Fruit fly (Drosophila melanogaster): ENCODE measurements around the gene CG34174.

The CG34174 gene

DNA sequence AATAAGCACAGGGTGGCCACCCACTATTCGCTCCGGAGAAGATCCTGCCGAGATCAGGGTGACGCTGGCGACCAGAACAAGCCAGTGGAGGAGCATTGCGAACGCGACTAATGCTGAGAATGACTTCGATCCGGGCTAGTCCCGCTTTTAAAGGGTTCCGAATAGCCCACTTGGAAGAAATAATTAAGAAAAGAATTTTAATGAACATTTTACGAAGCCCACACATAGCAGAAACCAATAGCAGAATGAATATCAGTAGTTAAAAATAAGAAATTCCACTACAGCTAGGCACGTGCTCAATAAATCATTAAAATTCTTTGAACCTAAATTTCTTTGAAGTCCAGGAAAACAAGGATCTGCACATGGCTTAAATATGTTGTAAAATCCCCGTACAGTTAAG, 37.1 kb downstream of the CG34174 start, which contains the start of gene Ser12:
TSS of gene Ser12 (minus strand) at position 101 of the 400 bp plus-strand sequence.
- TF ChIP-seq CG11696 (GFP tag; IDR thresholded peaks at IDR 0.05): no peak
- no peak for TF ChIP-seq CG11560 (tag; IDR thresholded peaks at IDR 0.05)
- no peak for TF ChIP-seq CG13624 (GFP tag; optimal IDR thresholded peaks at IDR 0.05)
- no peak for TF ChIP-seq Xrp1 (GFP tag; IDR thresholded peaks at IDR 0.05)
- no peak for TF ChIP-seq bcd (GFP tag; optimal IDR thresholded peaks at IDR 0.05)

DNA sequence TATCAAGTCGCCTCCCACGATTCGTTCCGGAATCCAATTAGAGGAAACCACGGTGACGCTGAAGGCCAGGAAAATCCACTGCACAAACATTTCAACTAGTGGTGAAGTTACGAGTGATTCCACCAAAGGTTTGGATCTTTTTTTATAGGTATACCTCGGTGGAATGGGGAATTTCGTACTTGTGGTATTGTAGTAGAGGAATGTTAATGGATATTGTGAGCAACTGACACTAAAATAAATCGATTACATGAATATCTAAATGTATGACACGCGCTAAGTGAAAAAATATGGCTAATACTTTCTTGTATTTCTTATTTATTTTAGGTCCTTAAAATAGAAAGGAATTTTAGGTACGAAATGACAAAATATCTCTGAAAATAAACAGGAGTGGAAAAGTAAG, 38.2 kb downstream of the CG34174 start, which contains the start of gene CG17239:
TSS of gene CG17239 (minus strand) at position 101 of the 400 bp plus-strand sequence.
- TF ChIP-seq H2.0 (GFP tag; IDR thresholded peaks at IDR 0.05) (no peak), CG7786 (GFP tag; optimal IDR thresholded peaks at IDR 0.05) (no peak), pfk (GFP tag; optimal IDR thresholded peaks at IDR 0.05) (no peak), fd64A (GFP tag; optimal IDR thresholded peaks at IDR 0.05) (no peak), CG4328 (GFP tag; optimal IDR thresholded peaks at IDR 0.05) (no peak), lbe (GFP tag; optimal IDR thresholded peaks at IDR 0.05) (no peak), Spps (tag; optimal IDR thresholded peaks at IDR 0.05) (no peak), CG6813 (GFP tag; optimal IDR thresholded peaks at IDR 0.05) (no peak)

DNA sequence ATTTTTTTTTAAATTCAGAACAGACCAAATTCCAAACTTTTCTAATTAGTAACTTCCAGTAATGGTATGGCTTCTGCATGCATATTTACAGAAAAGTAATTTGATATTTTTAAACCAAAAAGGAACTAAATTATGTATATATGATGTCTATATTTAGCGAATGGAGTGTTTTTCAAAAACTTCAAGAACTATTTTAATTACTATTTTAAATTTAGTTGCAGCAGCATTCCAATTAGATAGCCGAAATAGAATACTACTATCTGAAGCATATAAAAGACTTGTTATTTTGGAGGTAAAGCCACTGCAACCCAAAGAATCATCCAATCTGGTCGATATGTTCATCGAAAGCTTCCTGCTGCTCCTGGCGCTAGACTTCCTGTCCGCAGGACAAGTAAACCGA, 38.7 kb downstream of the CG34174 start, which contains the start of gene CG17234:
TSS of gene CG17234 (plus strand) at position 301 of the 400 bp plus-strand sequence.
- TF ChIP-seq NK7.1 (GFP tag; optimal IDR thresholded peaks at IDR 0.05) (no peak), ken (GFP tag; IDR thresholded peaks at IDR 0.05) (no peak), sisA (GFP tag; IDR thresholded peaks at IDR 0.05) (no peak), Dp (GFP tag; optimal IDR thresholded peaks at IDR 0.05) (no peak), CG6272 (GFP tag; IDR thresholded peaks at IDR 0.05) (no peak), chn (GFP tag; optimal IDR thresholded peaks at IDR 0.05) (no peak), Fer2 (tag; optimal IDR thresholded peaks at IDR 0.05) (no peak), fru (optimal IDR thresholded peaks at IDR 0.05) (no peak), bcd (GFP tag; optimal IDR thresholded peaks at IDR 0.05) (no peak), CG8765 (GFP tag; IDR thresholded peaks at IDR 0.05) (no peak), Hsf (GFP tag; optimal IDR thresholded peaks at IDR 0.05) (no peak), CG12391 (tag; optimal IDR thresholded peaks at IDR 0.05) (no peak), CG10366 (GFP tag; IDR thresholded peaks at IDR 0.05) (no peak), zfh1 (GFP tag; IDR thresholded peaks at IDR 0.05) (no peak), NFAT (GFP tag; IDR thresholded peaks at IDR 0.05) (no peak), CG16779 (GFP tag; IDR thresholded peaks at IDR 0.05) (no peak), Xbp1 (GFP tag; optimal IDR thresholded peaks at IDR 0.05) (no peak), Pdp1 (GFP tag; optimal IDR thresholded peaks at IDR 0.05) (no peak)

DNA sequence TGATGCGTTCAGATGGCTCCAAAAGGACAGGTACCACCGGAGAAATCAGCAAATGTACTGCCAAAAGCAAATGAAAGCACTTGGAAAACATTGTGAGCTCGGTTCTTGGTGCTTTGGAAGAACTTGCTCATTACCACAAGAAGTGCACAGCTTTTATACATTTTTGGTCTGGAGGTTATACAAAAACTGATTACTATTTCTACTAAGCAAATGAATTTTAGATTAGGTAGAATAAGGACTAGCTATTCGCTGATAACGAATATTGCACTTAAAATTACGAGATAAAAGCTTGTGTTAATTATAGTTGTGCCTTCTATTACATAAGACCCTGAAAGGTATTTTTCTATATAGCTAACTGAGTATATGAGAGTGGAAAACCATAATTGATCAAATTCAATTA, 40.9 kb downstream of the CG34174 start, which contains the start of gene Send1:
TSS of gene Send1 (minus strand) at position 101 of the 400 bp plus-strand sequence.
- TF ChIP-seq Gsc (GFP tag; IDR thresholded peaks at IDR 0.05): no peak
- no peak for TF ChIP-seq ssp (GFP tag; IDR thresholded peaks at IDR 0.05)
- no peak for TF ChIP-seq CG2202 (tag; optimal IDR thresholded peaks at IDR 0.05)
- no peak for TF ChIP-seq maf-S (GFP tag; optimal IDR thresholded peaks at IDR 0.05)
- TF ChIP-seq CG4820 (GFP tag; optimal IDR thresholded peaks at IDR 0.05): no peak
- no peak for TF ChIP-seq sima (GFP tag; optimal IDR thresholded peaks at IDR 0.05)
- TF ChIP-seq dysf (GFP tag; IDR thresholded peaks at IDR 0.05): no peak
- no peak for TF ChIP-seq CG17328 (GFP tag; IDR thresholded peaks at IDR 0.05)
- TF ChIP-seq CG12942 (GFP tag; optimal IDR thresholded peaks at IDR 0.05): no peak
- TF ChIP-seq eyg (GFP tag; optimal IDR thresholded peaks at IDR 0.05): no peak
- no peak for TF ChIP-seq Ets65A (GFP tag)
- TF ChIP-seq CG14050 (GFP tag; IDR thresholded peaks at IDR 0.05): no peak
- TF ChIP-seq Drgx (GFP tag; IDR thresholded peaks at IDR 0.05): no peak
- no peak for TF ChIP-seq Sry-β (GFP tag; optimal IDR thresholded peaks at IDR 0.05)
- TF ChIP-seq Bteb2 (GFP tag; optimal IDR thresholded peaks at IDR 0.05): no peak
- no peak for TF ChIP-seq CG18476 (GFP tag; optimal IDR thresholded peaks at IDR 0.05)
- no peak for TF ChIP-seq CG9797 (GFP tag; optimal IDR thresholded peaks at IDR 0.05)
- TF ChIP-seq Meics (GFP tag; optimal IDR thresholded peaks at IDR 0.05): no peak
- no peak for TF ChIP-seq phol (tag; optimal IDR thresholded peaks at IDR 0.05)

Measured in whole organism, embryonic.